Fruit fly (Drosophila melanogaster): ENCODE data around the gene CG13124.

CG13124 gene

DNA sequence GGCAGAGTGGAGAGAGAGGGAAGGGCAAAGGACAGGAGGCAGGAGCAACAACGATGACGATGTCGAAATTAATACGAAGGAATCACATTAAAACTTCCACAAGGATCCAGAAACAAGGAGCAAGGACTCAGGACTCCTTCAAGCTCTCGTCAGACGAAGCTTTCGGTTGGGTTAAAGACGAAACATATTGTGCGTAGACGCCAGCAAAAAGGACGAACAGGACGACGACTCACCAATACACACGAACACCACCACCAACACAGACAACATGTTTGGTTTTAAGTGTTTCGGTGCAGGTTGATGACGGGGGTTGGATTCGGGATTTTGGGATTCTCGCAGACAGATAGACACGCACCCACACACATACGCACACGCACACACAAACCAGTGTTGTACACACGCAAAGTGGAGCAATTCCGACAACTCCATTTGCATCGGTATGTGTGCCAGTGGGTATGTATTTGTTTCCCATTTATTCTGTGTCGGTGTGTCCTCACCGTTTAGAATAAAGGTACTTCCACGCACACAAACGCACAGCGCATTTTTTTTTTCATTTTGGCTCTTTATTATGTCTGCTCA, 26.0 kb downstream of the CG13124 start:
- TF ChIP-seq insv (optimal IDR thresholded peaks at IDR 0.05) (no peak), Sin3A (optimal IDR thresholded peaks at IDR 0.05) (no peak), ttk (optimal IDR thresholded peaks at IDR 0.05) (no peak), psq (optimal IDR thresholded peaks at IDR 0.05) (no peak), Myc (optimal IDR thresholded peaks at IDR 0.05) (no peak), h (optimal IDR thresholded peaks at IDR 0.05) (no peak)

DNA sequence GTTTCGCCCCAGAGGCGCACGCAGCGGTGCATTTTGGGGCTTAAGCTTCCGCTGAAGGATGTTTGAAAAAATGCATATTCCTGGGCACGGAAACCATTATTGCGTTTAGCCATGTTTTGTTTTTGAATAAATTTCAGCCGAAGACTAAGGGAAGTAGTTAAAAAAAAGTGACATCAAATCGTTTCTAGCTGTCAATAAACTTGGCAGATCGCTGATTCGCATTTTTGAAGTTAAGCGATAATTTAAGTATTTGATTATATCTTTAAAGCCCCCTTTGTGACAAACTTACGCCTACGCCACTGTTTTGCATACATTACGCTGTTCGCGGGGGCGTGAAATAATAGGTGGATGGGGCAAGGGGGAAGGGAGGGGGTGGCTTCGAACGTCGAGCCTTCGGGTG, 44.1 kb downstream of the CG13124 start:
- no peak for TF ChIP-seq psq (optimal IDR thresholded peaks at IDR 0.05)
- TF ChIP-seq Myc (optimal IDR thresholded peaks at IDR 0.05): no peak
- TF ChIP-seq Sin3A (optimal IDR thresholded peaks at IDR 0.05): no peak
- no peak for TF ChIP-seq ttk (optimal IDR thresholded peaks at IDR 0.05)
- TF ChIP-seq h (optimal IDR thresholded peaks at IDR 0.05): no peak
- no peak for TF ChIP-seq insv (optimal IDR thresholded peaks at IDR 0.05)

DNA sequence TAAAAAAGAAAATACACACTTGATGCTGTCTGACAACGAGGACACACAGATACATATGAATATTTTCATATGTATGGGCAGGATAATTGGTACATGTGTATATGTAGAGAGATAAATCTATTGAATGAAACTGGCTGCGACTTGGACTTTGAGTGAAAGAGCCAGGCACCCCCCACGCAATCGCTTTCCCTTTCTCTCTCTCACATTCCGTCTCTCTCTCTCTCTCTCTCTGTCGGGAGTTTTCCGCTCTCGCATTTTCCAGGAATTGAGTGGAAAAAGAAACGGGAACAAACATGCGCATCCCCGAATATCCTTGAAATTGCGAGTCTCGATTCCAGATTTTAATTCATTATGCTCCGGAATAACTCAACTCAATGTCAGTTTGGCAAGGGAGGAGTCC, 45.0 kb downstream of the CG13124 start:
- TF ChIP-seq psq (optimal IDR thresholded peaks at IDR 0.05) (no peak), Sin3A (optimal IDR thresholded peaks at IDR 0.05) (no peak), ttk (optimal IDR thresholded peaks at IDR 0.05) (no peak), insv (optimal IDR thresholded peaks at IDR 0.05) (no peak), Myc (optimal IDR thresholded peaks at IDR 0.05) (no peak), h (optimal IDR thresholded peaks at IDR 0.05) (no peak)

DNA sequence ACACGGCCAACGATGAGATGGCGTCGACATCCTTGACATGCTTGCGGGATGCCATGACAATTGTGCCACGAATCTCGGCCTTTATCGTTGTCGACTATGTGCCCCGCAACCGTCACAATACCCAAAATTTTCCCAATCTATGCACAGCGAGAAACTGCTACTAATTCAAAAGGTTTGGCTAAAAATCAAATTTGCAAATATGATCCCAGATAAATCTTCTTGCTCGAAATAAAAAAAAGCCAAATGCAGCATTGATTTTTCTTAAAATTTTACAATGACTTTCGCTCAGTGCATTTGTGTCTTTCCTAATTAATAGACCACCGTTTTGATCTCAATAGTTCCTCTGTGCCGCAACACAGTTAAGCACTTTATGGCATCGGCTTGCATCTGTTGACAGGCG, 45.5 kb downstream of the CG13124 start:
- TF ChIP-seq Sin3A (optimal IDR thresholded peaks at IDR 0.05): no peak
- TF ChIP-seq h (optimal IDR thresholded peaks at IDR 0.05): no peak
- no peak for TF ChIP-seq insv (optimal IDR thresholded peaks at IDR 0.05)
- no peak for TF ChIP-seq ttk (optimal IDR thresholded peaks at IDR 0.05)

Measured in Kc167 (cell line).